Fruit fly (Drosophila melanogaster): ENCODE data around the gene chif.

The chif gene

DNA sequence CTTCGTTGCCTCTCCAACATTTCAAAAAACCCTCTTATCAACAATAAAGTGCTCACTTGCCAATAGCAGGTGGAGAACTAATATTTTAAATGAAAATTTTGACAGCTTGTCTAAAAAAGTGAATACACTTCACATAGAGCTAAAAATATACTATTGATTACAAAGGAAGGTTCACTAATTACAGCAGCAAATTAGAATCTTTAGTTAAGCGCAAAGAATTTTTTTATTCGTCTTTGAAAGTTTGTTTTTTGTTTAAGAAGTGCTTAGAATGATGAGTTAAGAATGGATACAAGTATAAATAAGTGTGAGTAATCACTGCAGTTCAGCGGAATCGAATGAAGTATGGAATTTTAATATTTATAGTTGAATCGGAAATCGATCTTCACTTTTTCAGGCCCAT lies 10.2 kb downstream of the chif start, which contains the start of gene CG44405:
Gene CG44405 (minus strand): TSS at position 101 of the 400 bp plus-strand sequence.
- TF ChIP-seq cnc (optimal IDR thresholded peaks at IDR 0.05) (no peak), CG7045 (GFP tag; optimal IDR thresholded peaks at IDR 0.05) (no peak), CG11617 (GFP tag; optimal IDR thresholded peaks at IDR 0.05) (no peak), CG1620 (GFP tag; optimal IDR thresholded peaks at IDR 0.05) (no peak), Clk (GFP tag; optimal IDR thresholded peaks at IDR 0.05) (no peak), CG5204 (GFP tag; optimal IDR thresholded peaks at IDR 0.05) (no peak), bab1 (GFP tag; optimal IDR thresholded peaks at IDR 0.05) (no peak), ovo (GFP tag; optimal IDR thresholded peaks at IDR 0.05) (no peak), Hr96 (GFP tag; optimal IDR thresholded peaks at IDR 0.05) (no peak), CG14711 (tag; optimal IDR thresholded peaks at IDR 0.05) (no peak), CG7101 (tag; optimal IDR thresholded peaks at IDR 0.05) (no peak), cic (GFP tag; optimal IDR thresholded peaks at IDR 0.05) (no peak), toe (GFP tag; optimal IDR thresholded peaks at IDR 0.05) (no peak), CG33017 (tag; optimal IDR thresholded peaks at IDR 0.05) (no peak), pad (GFP tag; optimal IDR thresholded peaks at IDR 0.05) (no peak), CG12768 (GFP tag; optimal IDR thresholded peaks at IDR 0.05) (no peak), kay (GFP tag; ENCODE audit: borderline replicate concordance) (no peak), Mnt (GFP tag; optimal IDR thresholded peaks at IDR 0.05) (no peak), Crg-1 (GFP tag; optimal IDR thresholded peaks at IDR 0.05) (no peak)

DNA sequence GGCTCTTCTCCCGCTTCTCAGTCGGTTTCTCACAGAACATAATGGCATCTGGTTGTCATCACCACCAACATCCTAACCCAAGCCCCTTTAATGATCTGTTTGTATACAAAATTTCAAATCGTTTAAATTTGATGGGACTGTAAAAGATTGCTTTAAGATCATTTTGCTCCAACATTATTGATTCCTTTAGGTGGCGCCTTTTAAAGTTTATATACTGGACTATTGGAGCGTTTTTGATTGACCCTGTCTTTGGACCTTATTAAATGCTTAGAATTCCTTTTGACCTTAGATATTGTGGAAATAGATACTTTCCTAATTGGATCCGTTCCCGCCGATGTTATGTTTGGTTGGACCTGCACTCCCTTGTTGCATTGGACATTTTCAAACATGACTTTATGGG lies 12.2 kb downstream of the chif start, which contains the start of gene CG42266:
Gene CG42266 (minus strand): TSS at position 101 of the 400 bp plus-strand sequence.
- TF ChIP-seq Hr96 (GFP tag; optimal IDR thresholded peaks at IDR 0.05) (no peak), CG7045 (GFP tag; optimal IDR thresholded peaks at IDR 0.05) (no peak), CG11617 (GFP tag; optimal IDR thresholded peaks at IDR 0.05) (no peak), cic (GFP tag; optimal IDR thresholded peaks at IDR 0.05) (no peak), CG7101 (tag; optimal IDR thresholded peaks at IDR 0.05) (no peak), Crg-1 (GFP tag; optimal IDR thresholded peaks at IDR 0.05) (no peak), bab1 (GFP tag; optimal IDR thresholded peaks at IDR 0.05) (no peak), toe (GFP tag; optimal IDR thresholded peaks at IDR 0.05) (no peak), CG12768 (GFP tag; optimal IDR thresholded peaks at IDR 0.05) (no peak), pad (GFP tag; optimal IDR thresholded peaks at IDR 0.05) (no peak), cnc (optimal IDR thresholded peaks at IDR 0.05) (no peak), CG1620 (GFP tag; optimal IDR thresholded peaks at IDR 0.05) (no peak), tj (GFP tag; optimal IDR thresholded peaks at IDR 0.05) (no peak), Clk (GFP tag; optimal IDR thresholded peaks at IDR 0.05) (no peak), CG5204 (GFP tag; optimal IDR thresholded peaks at IDR 0.05) (no peak)

- no peak for TF ChIP-seq kay (GFP tag; ENCODE audit: borderline replicate concordance)
- no peak for TF ChIP-seq CG11617 (GFP tag; optimal IDR thresholded peaks at IDR 0.05)
- TF ChIP-seq cnc (optimal IDR thresholded peaks at IDR 0.05): no peak
- TF ChIP-seq toe (GFP tag; optimal IDR thresholded peaks at IDR 0.05): no peak
- TF ChIP-seq cic (GFP tag; optimal IDR thresholded peaks at IDR 0.05): no peak
- no peak for TF ChIP-seq CG5204 (GFP tag; optimal IDR thresholded peaks at IDR 0.05)
- no peak for TF ChIP-seq ovo (GFP tag; optimal IDR thresholded peaks at IDR 0.05)
- TF ChIP-seq pad (GFP tag; optimal IDR thresholded peaks at IDR 0.05): no peak
- no peak for TF ChIP-seq CG7101 (tag; optimal IDR thresholded peaks at IDR 0.05)
- no peak for TF ChIP-seq CG33017 (tag; optimal IDR thresholded peaks at IDR 0.05)
- no peak for TF ChIP-seq Clk (GFP tag; optimal IDR thresholded peaks at IDR 0.05)
- no peak for TF ChIP-seq CG12768 (GFP tag; optimal IDR thresholded peaks at IDR 0.05)
- no peak for TF ChIP-seq Crg-1 (GFP tag; optimal IDR thresholded peaks at IDR 0.05)
- no peak for TF ChIP-seq CG1620 (GFP tag; optimal IDR thresholded peaks at IDR 0.05)
- TF ChIP-seq CG7045 (GFP tag; optimal IDR thresholded peaks at IDR 0.05): no peak
- no peak for TF ChIP-seq Mnt (GFP tag; optimal IDR thresholded peaks at IDR 0.05)
- TF ChIP-seq tj (GFP tag; optimal IDR thresholded peaks at IDR 0.05): no peak
Measured at dm6 chr2L:16337785-16338184, 14.6 kb downstream of the chif start, which contains the start of gene CG31817. Gene CG31817 (minus strand): TSS chr2L:16337885.

DNA sequence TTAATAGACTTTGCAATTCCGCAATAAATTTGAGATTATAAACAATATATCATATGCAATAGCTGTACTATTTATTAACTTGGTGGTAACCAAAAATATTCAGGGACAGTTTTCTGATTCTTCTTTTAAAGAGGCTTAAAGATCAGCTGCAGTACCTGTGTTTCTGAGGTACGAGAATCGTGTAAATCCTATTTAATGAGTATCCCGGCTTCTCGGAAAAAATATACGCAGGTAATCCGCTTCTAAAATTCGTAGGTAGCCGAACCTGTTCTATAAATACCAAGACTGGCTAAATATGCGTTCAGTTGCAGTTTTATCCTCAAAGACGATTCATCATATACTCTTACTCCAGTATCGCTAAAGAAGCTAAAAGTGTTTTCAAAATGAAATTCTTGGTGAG lies 22.8 kb downstream of the chif start, which contains the start of gene CG4440:
Gene CG4440 (plus strand): TSS at position 301 of the 400 bp plus-strand sequence.
- TF ChIP-seq CG5204 (GFP tag; optimal IDR thresholded peaks at IDR 0.05) (no peak), CG1620 (GFP tag; optimal IDR thresholded peaks at IDR 0.05) (no peak), tj (GFP tag; optimal IDR thresholded peaks at IDR 0.05) (no peak), CG14711 (tag; optimal IDR thresholded peaks at IDR 0.05) (no peak), Clk (GFP tag; optimal IDR thresholded peaks at IDR 0.05) (no peak), Hr96 (GFP tag; optimal IDR thresholded peaks at IDR 0.05) (no peak), bab1 (GFP tag; optimal IDR thresholded peaks at IDR 0.05) (no peak), CG7045 (GFP tag; optimal IDR thresholded peaks at IDR 0.05) (no peak), Mnt (GFP tag; optimal IDR thresholded peaks at IDR 0.05) (no peak), kay (GFP tag; ENCODE audit: borderline replicate concordance) (no peak), Crg-1 (GFP tag; optimal IDR thresholded peaks at IDR 0.05) (no peak), CG12768 (GFP tag; optimal IDR thresholded peaks at IDR 0.05) (no peak), toe (GFP tag; optimal IDR thresholded peaks at IDR 0.05) (no peak), CG33017 (tag; optimal IDR thresholded peaks at IDR 0.05) (no peak), CG11617 (GFP tag; optimal IDR thresholded peaks at IDR 0.05) (no peak), pad (GFP tag; optimal IDR thresholded peaks at IDR 0.05) (no peak), CG7101 (tag; optimal IDR thresholded peaks at IDR 0.05) (no peak)

dm6 chr2L:16329102-16329520 lies 23.3 kb downstream of the chif start, which contains the start of gene mRpL4:
Gene mRpL4 (minus strand): TSS chr2L:16329132.
- TF ChIP-seq CG5204 (GFP tag; optimal IDR thresholded peaks at IDR 0.05) (no peak), kay (GFP tag; ENCODE audit: borderline replicate concordance) (peak; percentile 80), toe (GFP tag; optimal IDR thresholded peaks at IDR 0.05) (peak; percentile 60), bab1 (GFP tag; optimal IDR thresholded peaks at IDR 0.05) (peak; percentile 26), CG7101 (tag; optimal IDR thresholded peaks at IDR 0.05) (peak; percentile 1), cic (GFP tag; optimal IDR thresholded peaks at IDR 0.05) (no peak), CG11617 (GFP tag; optimal IDR thresholded peaks at IDR 0.05) (no peak), ovo (GFP tag; optimal IDR thresholded peaks at IDR 0.05) (no peak), Mnt (GFP tag; optimal IDR thresholded peaks at IDR 0.05) (peak; percentile 53), pad (GFP tag; optimal IDR thresholded peaks at IDR 0.05) (peak; percentile 13), CG33017 (tag; optimal IDR thresholded peaks at IDR 0.05) (no peak), Crg-1 (GFP tag; optimal IDR thresholded peaks at IDR 0.05) (no peak), CG14711 (tag; optimal IDR thresholded peaks at IDR 0.05) (peak; percentile 23), Clk (GFP tag; optimal IDR thresholded peaks at IDR 0.05) (no peak), tj (GFP tag; optimal IDR thresholded peaks at IDR 0.05) (no peak), CG7045 (GFP tag; optimal IDR thresholded peaks at IDR 0.05) (no peak), CG1620 (GFP tag; optimal IDR thresholded peaks at IDR 0.05) (peak; percentile 28), Hr96 (GFP tag; optimal IDR thresholded peaks at IDR 0.05) (no peak), CG12768 (GFP tag; optimal IDR thresholded peaks at IDR 0.05) (no peak), cnc (optimal IDR thresholded peaks at IDR 0.05) (no peak)
